Fruit fly (Drosophila melanogaster) whole organism, embryonic: Measurements from ENCODE around the gene Ppt2.

Experiments used
- Adf1 ChIP-seq: fragments of 200-800 bp; sonication (Bioruptor generic); IDR thresholded peaks from 2 replicates; pipeline ENCODE4 v1.3.6; 2022; ENCODE audit warnings: missing biosample characterization, missing genetic modification characterization
- Blimp-1 ChIP-seq: fragments of 200-800 bp; sonication (Bioruptor generic); optimal IDR thresholded peaks from 3 replicates; lab custom pipeline; 2018; ENCODE audit warnings: missing biosample characterization, missing genetic modification characterization, mild to moderate bottlenecking, moderate library complexity, missing genetic modification reagents
- CG10979 ChIP-seq: fragments of 200-800 bp; sonication (Bioruptor generic); optimal IDR thresholded peaks from 2 replicates; lab custom pipeline; 2018; ENCODE audit warnings: missing biosample characterization, mild to moderate bottlenecking, missing genetic modification characterization, moderate library complexity
- CG11085 ChIP-seq: fragments of 200-800 bp; sonication (Bioruptor generic); IDR thresholded peaks from 2 replicates; pipeline ENCODE4 v1.3.6; 2022; ENCODE audit warnings: missing biosample characterization, missing genetic modification characterization
- CG11504 ChIP-seq: fragments of 200-800 bp; sonication (Bioruptor generic); optimal IDR thresholded peaks from 3 replicates; lab custom pipeline; 2019; ENCODE audit warnings: missing biosample characterization, mild to moderate bottlenecking, missing genetic modification characterization, moderate library complexity
- CG14710 ChIP-seq: fragments of 200-800 bp; sonication (Bioruptor generic); optimal IDR thresholded peaks from 3 replicates; lab custom pipeline; 2019; ENCODE audit warnings: missing biosample characterization, mild to moderate bottlenecking, missing genetic modification characterization, moderate library complexity
- CG18262 ChIP-seq: fragments of 200-800 bp; optimal IDR thresholded peaks from 3 replicates; lab custom pipeline; 2019; ENCODE audit warnings: missing biosample characterization, mild to moderate bottlenecking, missing genetic modification characterization, moderate library complexity
- CG2116 ChIP-seq: fragments of 200-800 bp; sonication (Bioruptor generic); optimal IDR thresholded peaks from 3 replicates; lab custom pipeline; 2018; ENCODE audit warnings: missing biosample characterization, mild to moderate bottlenecking, missing genetic modification characterization
- CG2199 ChIP-seq: fragments of 200-800 bp; sonication (Bioruptor generic); IDR thresholded peaks from 3 replicates; pipeline ENCODE4 v1.3.6; 2022; ENCODE audit warnings: missing biosample characterization, missing genetic modification characterization
- CG2712 ChIP-seq: fragments of 200-800 bp; optimal IDR thresholded peaks from 3 replicates; lab custom pipeline; 2019; ENCODE audit warnings: missing biosample characterization, mild to moderate bottlenecking, missing genetic modification characterization, moderate library complexity
- CG42726 ChIP-seq: fragments of 200-800 bp; sonication (Bioruptor generic); IDR thresholded peaks from 2 replicates; pipeline ENCODE4 v1.3.6; 2022; ENCODE audit warnings: missing biosample characterization, missing genetic modification characterization; ENCODE audit not compliant: partially characterized antibody
- CG43689 ChIP-seq: fragments of 200-800 bp; sonication (Bioruptor generic); IDR thresholded peaks from 2 replicates; pipeline ENCODE4 v1.3.6; 2022; ENCODE audit warnings: missing biosample characterization, missing genetic modification characterization
- CG6654 ChIP-seq: fragments of 200-800 bp; sonication (Bioruptor generic); optimal IDR thresholded peaks from 2 replicates; lab custom pipeline; 2017; ENCODE audit warnings: missing biosample characterization, mild to moderate bottlenecking, missing genetic modification characterization
- CG9727 ChIP-seq: fragments of 200-800 bp; sonication (Bioruptor generic); optimal IDR thresholded peaks from 3 replicates; lab custom pipeline; 2017; ENCODE audit warnings: missing biosample characterization, mild to moderate bottlenecking, missing genetic modification characterization
- CTCF ChIP-seq: fragments of 200-800 bp; sonication (Bioruptor generic); optimal IDR thresholded peaks from 2 replicates; lab custom pipeline; 2017; ENCODE audit warnings: missing biosample characterization, mild to moderate bottlenecking, missing genetic modification characterization, moderate library complexity
- Drgx ChIP-seq: fragments of 200-800 bp; sonication (Bioruptor generic); IDR thresholded peaks from 2 replicates; pipeline ENCODE4 v1.3.6; 2022; ENCODE audit warnings: missing biosample characterization, missing genetic modification characterization
- H15 ChIP-seq: fragments of 200-800 bp; sonication (Bioruptor generic); IDR thresholded peaks from 3 replicates; pipeline ENCODE4 v1.3.6; 2022; ENCODE audit warnings: missing biosample characterization, missing genetic modification characterization
- Nf-YB ChIP-seq: fragments of 200-800 bp; sonication (Bioruptor generic); optimal IDR thresholded peaks from 3 replicates; lab custom pipeline; 2019; ENCODE audit warnings: missing biosample characterization, mild to moderate bottlenecking, missing genetic modification characterization, moderate library complexity
- Oli ChIP-seq: fragments of 200-800 bp; sonication (Bioruptor generic); optimal IDR thresholded peaks from 2 replicates; lab custom pipeline; 2018; ENCODE audit warnings: missing biosample characterization, mild to moderate bottlenecking, missing genetic modification characterization, moderate library complexity
- Sry-δ ChIP-seq: fragments of 200-800 bp; sonication (Bioruptor generic); optimal IDR thresholded peaks from 2 replicates; lab custom pipeline; 2016; ENCODE audit warnings: missing biosample characterization, missing genetic modification characterization
- Xrp1 ChIP-seq: fragments of 200-800 bp; sonication (Bioruptor generic); IDR thresholded peaks from 2 replicates; pipeline ENCODE4 v1.3.6; 2022; ENCODE audit warnings: missing biosample characterization, missing genetic modification characterization
- bsh ChIP-seq, 2 experiments: fragments of 200-800 bp; sonication (Bioruptor generic); optimal IDR thresholded peaks; 2 replicates each; lab custom pipeline; 2017 to 2018; ENCODE audit warnings: mild to moderate bottlenecking in 2 of 2, missing biosample characterization in 2 of 2, missing genetic modification characterization in 2 of 2, moderate library complexity in 1 of 2
- cg ChIP-seq: fragments of 200-800 bp; sonication (Bioruptor generic); optimal IDR thresholded peaks from 3 replicates; lab custom pipeline; 2019; ENCODE audit warnings: missing biosample characterization, mild to moderate bottlenecking, missing genetic modification characterization, moderate library complexity
- dmrt11E ChIP-seq: fragments of 200-800 bp; sonication (Bioruptor generic); optimal IDR thresholded peaks from 3 replicates; lab custom pipeline; 2018; ENCODE audit warnings: missing biosample characterization, mild to moderate bottlenecking, missing genetic modification characterization, moderate library complexity
- ems ChIP-seq: fragments of 200-800 bp; sonication (Bioruptor generic); optimal IDR thresholded peaks from 3 replicates; lab custom pipeline; 2016; ENCODE audit warnings: missing biosample characterization, missing genetic modification characterization
- ewg ChIP-seq: fragments of 200-800 bp; sonication (Bioruptor generic); optimal IDR thresholded peaks from 3 replicates; lab custom pipeline; 2017; ENCODE audit warnings: mild to moderate bottlenecking, missing biosample characterization, missing genetic modification reagents, missing genetic modification characterization
- ftz-f1 ChIP-seq: fragments of 200-800 bp; sonication (Bioruptor generic); optimal IDR thresholded peaks from 2 replicates; lab custom pipeline; 2016; ENCODE audit warnings: missing biosample characterization, missing genetic modification characterization
- gem ChIP-seq: fragments of 200-800 bp; sonication (Bioruptor generic); optimal IDR thresholded peaks from 2 replicates; lab custom pipeline; 2019; ENCODE audit warnings: missing biosample characterization, mild to moderate bottlenecking, missing genetic modification characterization, moderate library complexity
- gsb ChIP-seq: fragments of 200-800 bp; sonication (Bioruptor generic); IDR thresholded peaks from 2 replicates; pipeline ENCODE4 v1.3.6; 2022; ENCODE audit warnings: missing biosample characterization, missing genetic modification characterization
- gsb-n ChIP-seq: fragments of 200-800 bp; sonication (Bioruptor generic); optimal IDR thresholded peaks from 3 replicates; lab custom pipeline; 2018; ENCODE audit warnings: missing biosample characterization, mild to moderate bottlenecking, missing genetic modification characterization
- lola ChIP-seq, 3 experiments: fragments of >200 bp in 2 of 3; fragments of 200-800 bp in 1 of 3; sonication (Bioruptor generic) in 1 of 3; optimal IDR thresholded peaks; 2 replicates each; lab custom pipeline; 2017 to 2019; ENCODE audit warnings: missing biosample characterization in 3 of 3, missing genetic modification characterization in 3 of 3, mild to moderate bottlenecking in 1 of 3, moderate library complexity in 1 of 3
- maf-S ChIP-seq: fragments of 200-800 bp; sonication (Bioruptor generic); optimal IDR thresholded peaks from 2 replicates; lab custom pipeline; 2016; ENCODE audit warnings: missing biosample characterization, missing genetic modification characterization
- nmo ChIP-seq: fragments of 200-800 bp; sonication (Bioruptor generic); optimal IDR thresholded peaks from 2 replicates; lab custom pipeline; 2018; ENCODE audit warnings: missing biosample characterization, mild to moderate bottlenecking, missing genetic modification characterization, moderate library complexity
- phol ChIP-seq: fragments of 200-800 bp; sonication (Bioruptor generic); optimal IDR thresholded peaks from 3 replicates; lab custom pipeline; 2018; ENCODE audit warnings: missing biosample characterization, mild to moderate bottlenecking, missing genetic modification characterization, moderate library complexity
- prd ChIP-seq, 3 experiments: fragments of >200 bp in 2 of 3; fragments of 200-800 bp in 1 of 3; sonication (Bioruptor generic) in 1 of 3; optimal IDR thresholded peaks in 2 of 3; IDR thresholded peaks in 1 of 3; 2 replicates in 2 of 3; 3 replicates in 1 of 3; pipeline versions ENCODE4 v1.3.6 to Lab custom; 2017 to 2022; ENCODE audit warnings: missing biosample characterization in 1 of 3, missing genetic modification characterization in 1 of 3
- row ChIP-seq: fragments of 200-800 bp; sonication (Bioruptor generic); IDR thresholded peaks from 3 replicates; pipeline ENCODE4 v1.3.6; 2022; ENCODE audit warnings: missing biosample characterization, missing genetic modification characterization
- tio ChIP-seq: fragments of 200-800 bp; sonication (Bioruptor generic); optimal IDR thresholded peaks from 2 replicates; lab custom pipeline; 2017; ENCODE audit warnings: missing biosample characterization, missing genetic modification characterization, inconsistent platforms
- trem ChIP-seq: fragments of 200-800 bp; optimal IDR thresholded peaks from 3 replicates; lab custom pipeline; 2019; ENCODE audit warnings: missing biosample characterization, mild to moderate bottlenecking, missing genetic modification characterization, moderate library complexity
- unpg ChIP-seq: fragments of 200-800 bp; sonication (Bioruptor generic); optimal IDR thresholded peaks from 3 replicates; lab custom pipeline; 2018; ENCODE audit warnings: missing biosample characterization, mild to moderate bottlenecking, missing genetic modification characterization, moderate library complexity
- vvl ChIP-seq: fragments of 200-800 bp; sonication (Bioruptor generic); IDR thresholded peaks from 2 replicates; pipeline ENCODE4 v1.3.6; 2022; ENCODE audit warnings: missing biosample characterization, missing genetic modification characterization
- zen ChIP-seq: fragments of 200-800 bp; sonication (Bioruptor generic); optimal IDR thresholded peaks from 3 replicates; lab custom pipeline; 2018; ENCODE audit warnings: missing biosample characterization, mild to moderate bottlenecking, missing genetic modification characterization, moderate library complexity
- zfh1 ChIP-seq: fragments of 200-800 bp; sonication (Bioruptor generic); IDR thresholded peaks from 3 replicates; pipeline ENCODE4 v1.3.6; 2022; ENCODE audit warnings: missing biosample characterization, missing genetic modification characterization

The Ppt2 gene

dm6 chr2L:11317655-11318278 is 37.7 kb downstream of the Ppt2 start (continued):
- TF ChIP-seq Nf-YB (peak; percentile 2), CG11504 (tag; lab: Kevin White, UChicago) (peak; percentile 45), cg (GFP tag; lab: Kevin White, UChicago) (peak; percentile 11), gsb (GFP tag; lab: Robert Waterston, UW) (no peak), phol (tag; lab: Kevin White, UChicago) (peak; percentile 9)

dm6 chr2L:11318464-11318863 is 38.4 kb downstream of the Ppt2 start:
- TF ChIP-seq CG10979 (tag; lab: Kevin White, UChicago): peak; percentile 55
- TF ChIP-seq vvl (GFP tag; lab: Robert Waterston, UW): peak; percentile 43; the same call in 1 of the 2 replicates
- TF ChIP-seq ems (GFP tag; lab: Kevin White, UChicago): no peak
- no peak for TF ChIP-seq CG42726
- peak; percentile 83 for TF ChIP-seq CTCF
- TF ChIP-seq CG2199 (GFP tag; lab: Robert Waterston, UW): 0 out of 3 replicates have a peak, but pooled peaks have one; percentile 13
- TF ChIP-seq, all 482 proteins: peak for 4

dm6 chr2L:11319221-11319620 is 39.1 kb downstream of the Ppt2 start:
- no peak for TF ChIP-seq Sry-δ (GFP tag; lab: Kevin White, UChicago)
- peak; percentile 6 for TF ChIP-seq gem
- TF ChIP-seq maf-S (GFP tag; lab: Kevin White, UChicago): no peak
- TF ChIP-seq, all 482 proteins: peak for 1

- TF ChIP-seq row (GFP tag; lab: Robert Waterston, UW) (0 out of 3 replicates have a peak, but pooled peaks have one; percentile 6), phol (tag; lab: Kevin White, UChicago) (peak; percentile 20), nmo (peak; percentile 19), gsb-n (tag; lab: Kevin White, UChicago) (peak; percentile 0), ewg (GFP tag; lab: Kevin White, UChicago) (no peak), dmrt11E (tag; lab: Kevin White, UChicago) (peak; percentile 53), Oli (peak; percentile 13), CG18262 (tag; lab: Kevin White, UChicago) (peak; percentile 6), CG9727 (peak; percentile 22), lola (GFP tag; optimal IDR thresholded peaks at IDR 0.05; lab: Kevin White, UChicago) (peak in 1 of 3 experiments; percentile 5), Drgx (GFP tag; lab: Robert Waterston, UW) (no peak), zen (tag; lab: Kevin White, UChicago) (peak; percentile 38), ftz-f1 (GFP tag; lab: Kevin White, UChicago) (no peak), CG43689 (GFP tag; lab: Robert Waterston, UW) (no peak), prd (optimal IDR thresholded peaks at IDR 0.05; lab: Kevin White, UChicago) (no peak), prd (GFP tag; IDR thresholded peaks at IDR 0.05; lab: Robert Waterston, UW) (peak; percentile 57; the same call in 2 of the 3 replicates), bsh (GFP tag; optimal IDR thresholded peaks at IDR 0.05; lab: Kevin White, UChicago) (peak in 1 of 2 experiments; percentile 23), CG6654 (GFP tag; lab: Kevin White, UChicago) (no peak), trem (tag; lab: Kevin White, UChicago) (peak; percentile 5), CG11085 (GFP tag; lab: Robert Waterston, UW) (no peak), CG2712 (tag; lab: Kevin White, UChicago) (peak; percentile 42), gem (peak; percentile 51), tio (GFP tag; lab: Kevin White, UChicago) (peak; percentile 14), CG14710 (tag; lab: Kevin White, UChicago) (peak; percentile 20), H15 (GFP tag; lab: Robert Waterston, UW) (no peak), Adf1 (no peak), unpg (peak; percentile 4), Blimp-1 (peak; percentile 7), Xrp1 (peak; percentile 49; the same call in 1 of the 2 replicates), CG2116 (GFP tag; lab: Kevin White, UChicago) (no peak), CG10979 (tag; lab: Kevin White, UChicago) (peak; percentile 18), zfh1 (GFP tag; lab: Robert Waterston, UW) (peak; percentile 39; the same call in 1 of the 3 replicates)
These were observed 42.0 kb downstream of the Ppt2 start for dm6 chr2L:11322115-11322514.
